Fruit fly (Drosophila melanogaster) whole organism, embryonic: ENCODE measurements around the gene tank.

ENCODE experiments used
- Atf-2 ChIP-seq: fragments of 200-800 bp; sonication (Bioruptor generic); optimal IDR thresholded peaks from 2 replicates; lab custom pipeline; 2016; ENCODE audit warnings: missing biosample characterization, missing genetic modification characterization
- Bgb ChIP-seq: fragments of 200-800 bp; sonication (Bioruptor generic); IDR thresholded peaks from 2 replicates; pipeline ENCODE4 v1.3.6; 2022; ENCODE audit warnings: missing biosample characterization, missing genetic modification characterization; ENCODE audit not compliant: partially characterized antibody
- CG10959 ChIP-seq: fragments of 200-800 bp; sonication (Bioruptor generic); IDR thresholded peaks from 2 replicates; pipeline ENCODE4 v1.3.6; 2022; ENCODE audit warnings: missing biosample characterization, missing genetic modification characterization
- CG12769 ChIP-seq: fragments of 200-800 bp; sonication (Bioruptor generic); optimal IDR thresholded peaks from 2 replicates; lab custom pipeline; 2019; ENCODE audit warnings: missing biosample characterization, mild to moderate bottlenecking, missing genetic modification characterization, moderate library complexity
- CG13424 ChIP-seq: fragments of 200-800 bp; sonication (Bioruptor generic); optimal IDR thresholded peaks from 2 replicates; lab custom pipeline; 2019; ENCODE audit warnings: missing biosample characterization, mild to moderate bottlenecking, missing genetic modification characterization, moderate library complexity
- CG13624 ChIP-seq: fragments of 200-800 bp; sonication (Bioruptor generic); optimal IDR thresholded peaks from 2 replicates; lab custom pipeline; 2016; ENCODE audit warnings: missing biosample characterization, missing genetic modification characterization
- CG13775 ChIP-seq: fragments of 200-800 bp; sonication (Bioruptor generic); optimal IDR thresholded peaks from 3 replicates; lab custom pipeline; 2017; ENCODE audit warnings: missing biosample characterization, mild to moderate bottlenecking, missing genetic modification characterization
- CG17361 ChIP-seq: fragments of 200-800 bp; sonication (Bioruptor generic); IDR thresholded peaks from 3 replicates; pipeline ENCODE4 v1.3.6; 2022; ENCODE audit warnings: missing biosample characterization, missing genetic modification characterization
- CG18262 ChIP-seq: fragments of 200-800 bp; optimal IDR thresholded peaks from 3 replicates; lab custom pipeline; 2019; ENCODE audit warnings: missing biosample characterization, mild to moderate bottlenecking, missing genetic modification characterization, moderate library complexity
- CG4282 ChIP-seq: fragments of 200-800 bp; sonication (Bioruptor generic); optimal IDR thresholded peaks from 2 replicates; lab custom pipeline; 2016; ENCODE audit warnings: missing biosample characterization, missing genetic modification characterization
- CG7357 ChIP-seq: fragments of 200-800 bp; sonication (Bioruptor generic); IDR thresholded peaks from 3 replicates; pipeline ENCODE4 v1.3.6; 2022; ENCODE audit warnings: missing biosample characterization, missing genetic modification characterization
- CG7372 ChIP-seq: fragments of 200-800 bp; sonication (Bioruptor generic); IDR thresholded peaks from 2 replicates; pipeline ENCODE4 v1.3.6; 2022; ENCODE audit warnings: missing biosample characterization, missing genetic modification characterization
- CG7745 ChIP-seq: fragments of 200-800 bp; sonication (Bioruptor generic); optimal IDR thresholded peaks from 2 replicates; lab custom pipeline; 2018; ENCODE audit warnings: missing biosample characterization, mild to moderate bottlenecking, missing genetic modification characterization, moderate library complexity
- CG8924 ChIP-seq: fragments of 200-800 bp; optimal IDR thresholded peaks from 3 replicates; lab custom pipeline; 2019; ENCODE audit warnings: missing biosample characterization, mild to moderate bottlenecking, missing genetic modification characterization, moderate library complexity
- CG9215 ChIP-seq: fragments of 200-800 bp; sonication (Bioruptor generic); IDR thresholded peaks from 2 replicates; pipeline ENCODE4 v1.3.6; 2022; ENCODE audit warnings: missing biosample characterization, missing genetic modification characterization
- CG9797 ChIP-seq: fragments of 200-800 bp; sonication (Bioruptor generic); optimal IDR thresholded peaks from 3 replicates; lab custom pipeline; 2018; ENCODE audit warnings: missing biosample characterization, mild to moderate bottlenecking, missing genetic modification characterization
- CoRest ChIP-seq: fragments of 200-800 bp; sonication (Bioruptor generic); optimal IDR thresholded peaks from 3 replicates; lab custom pipeline; 2018; ENCODE audit warnings: missing biosample characterization, mild to moderate bottlenecking, missing genetic modification characterization, moderate library complexity
- Deaf1 ChIP-seq: fragments of 200-800 bp; optimal IDR thresholded peaks from 3 replicates; lab custom pipeline; 2019; ENCODE audit warnings: missing biosample characterization, mild to moderate bottlenecking, missing genetic modification characterization, moderate library complexity
- Dip2 ChIP-seq: fragments of 200-800 bp; sonication (Bioruptor generic); IDR thresholded peaks from 2 replicates; pipeline ENCODE4 v1.3.6; 2022; ENCODE audit warnings: missing biosample characterization, missing genetic modification characterization
- Fer1 ChIP-seq: fragments of 200-800 bp; sonication (Bioruptor generic); optimal IDR thresholded peaks from 2 replicates; lab custom pipeline; 2017; ENCODE audit warnings: missing biosample characterization, mild to moderate bottlenecking, missing genetic modification characterization
- Gsc ChIP-seq: fragments of 200-800 bp; sonication (Bioruptor generic); IDR thresholded peaks from 2 replicates; pipeline ENCODE4 v1.3.6; 2022; ENCODE audit warnings: missing biosample characterization, missing genetic modification characterization
- HLHmδ ChIP-seq: fragments of 200-800 bp; sonication (Bioruptor generic); optimal IDR thresholded peaks from 2 replicates; lab custom pipeline; 2018; ENCODE audit warnings: missing biosample characterization, mild to moderate bottlenecking, missing genetic modification characterization, moderate library complexity
- Hmr ChIP-seq: fragments of 200-800 bp; sonication (Bioruptor generic); optimal IDR thresholded peaks from 3 replicates; lab custom pipeline; 2017; ENCODE audit warnings: mild to moderate bottlenecking, missing biosample characterization, missing genetic modification reagents, missing genetic modification characterization
- Mad ChIP-seq: fragments of 200-800 bp; sonication (Bioruptor generic); optimal IDR thresholded peaks from 2 replicates; lab custom pipeline; 2016; ENCODE audit warnings: missing biosample characterization, missing genetic modification characterization
- Nf-YC ChIP-seq: fragments of 200-800 bp; optimal IDR thresholded peaks from 3 replicates; lab custom pipeline; 2019; ENCODE audit warnings: missing biosample characterization, mild to moderate bottlenecking, missing genetic modification characterization, moderate library complexity
- Rx ChIP-seq: fragments of 200-800 bp; sonication (Bioruptor generic); IDR thresholded peaks from 2 replicates; pipeline ENCODE4 v1.3.6; 2022; ENCODE audit warnings: missing biosample characterization, missing genetic modification characterization
- amos ChIP-seq: fragments of 200-800 bp; sonication (Bioruptor generic); IDR thresholded peaks from 2 replicates; pipeline ENCODE4 v1.3.6; 2022; ENCODE audit warnings: missing biosample characterization, missing genetic modification characterization; ENCODE audit not compliant: partially characterized antibody
- cato ChIP-seq: fragments of 200-800 bp; sonication (Bioruptor generic); optimal IDR thresholded peaks from 2 replicates; lab custom pipeline; 2016; ENCODE audit warnings: missing biosample characterization, missing genetic modification characterization, borderline replicate concordance
- chm ChIP-seq: fragments of 200-800 bp; sonication (Bioruptor generic); IDR thresholded peaks from 2 replicates; pipeline ENCODE4 v1.3.6; 2022; ENCODE audit warnings: missing biosample characterization, missing genetic modification characterization
- dpn ChIP-seq, 2 experiments: fragments of 200-800 bp; sonication (Bioruptor generic); optimal IDR thresholded peaks; 3 replicates each; lab custom pipeline; 2016; ENCODE audit warnings: missing biosample characterization in 2 of 2, missing genetic modification characterization in 2 of 2
- fd102C ChIP-seq: fragments of 200-800 bp; sonication (Bioruptor generic); optimal IDR thresholded peaks from 2 replicates; lab custom pipeline; 2018; ENCODE audit warnings: missing biosample characterization, mild to moderate bottlenecking, missing genetic modification characterization, moderate library complexity
- grn ChIP-seq: fragments of 200-800 bp; sonication (Bioruptor generic); optimal IDR thresholded peaks from 3 replicates; lab custom pipeline; 2017; ENCODE audit warnings: missing biosample characterization, missing genetic modification characterization
- gt ChIP-seq: fragments of 200-800 bp; sonication (Bioruptor generic); IDR thresholded peaks from 2 replicates; pipeline ENCODE4 v1.3.6; 2022; ENCODE audit warnings: missing biosample characterization, missing genetic modification characterization
- jigr1 ChIP-seq: fragments of 200-800 bp; sonication (Bioruptor generic); IDR thresholded peaks from 3 replicates; pipeline ENCODE4 v1.3.6; 2022; ENCODE audit warnings: missing biosample characterization, missing genetic modification characterization
- jumu ChIP-seq: fragments of 200-800 bp; sonication (Bioruptor generic); optimal IDR thresholded peaks from 3 replicates; lab custom pipeline; 2016; ENCODE audit warnings: missing biosample characterization, missing genetic modification characterization
- ken ChIP-seq: fragments of 200-800 bp; sonication (Bioruptor generic); IDR thresholded peaks from 3 replicates; pipeline ENCODE4 v1.3.6; 2022; ENCODE audit warnings: missing biosample characterization, missing genetic modification characterization
- kni ChIP-seq: fragments of 200-800 bp; sonication (Bioruptor generic); optimal IDR thresholded peaks from 3 replicates; lab custom pipeline; 2017; ENCODE audit warnings: mild to moderate bottlenecking, missing biosample characterization, missing genetic modification reagents, missing genetic modification characterization
- lbe ChIP-seq: fragments of 200-800 bp; sonication (Bioruptor generic); optimal IDR thresholded peaks from 2 replicates; lab custom pipeline; 2016; ENCODE audit warnings: missing biosample characterization, mild to moderate bottlenecking, missing genetic modification characterization
- mam ChIP-seq: fragments of 200-800 bp; sonication (Bioruptor generic); optimal IDR thresholded peaks from 3 replicates; lab custom pipeline; 2016; ENCODE audit warnings: missing biosample characterization, missing genetic modification characterization
- mld ChIP-seq: fragments of 200-800 bp; sonication (Bioruptor generic); IDR thresholded peaks from 3 replicates; pipeline ENCODE4 v1.3.6; 2022; ENCODE audit warnings: missing biosample characterization, missing genetic modification characterization; ENCODE audit not compliant: partially characterized antibody
- nau ChIP-seq: fragments of 200-800 bp; sonication (Bioruptor generic); optimal IDR thresholded peaks from 3 replicates; lab custom pipeline; 2017; ENCODE audit warnings: missing biosample characterization, mild to moderate bottlenecking, missing genetic modification characterization, missing genetic modification reagents
- nmo ChIP-seq: fragments of 200-800 bp; sonication (Bioruptor generic); optimal IDR thresholded peaks from 2 replicates; lab custom pipeline; 2018; ENCODE audit warnings: missing biosample characterization, mild to moderate bottlenecking, missing genetic modification characterization, moderate library complexity
- pros ChIP-seq: fragments of 200-800 bp; sonication (Bioruptor generic); optimal IDR thresholded peaks from 3 replicates; lab custom pipeline; 2019; ENCODE audit warnings: missing biosample characterization, mild to moderate bottlenecking, missing genetic modification characterization, moderate library complexity
- scrt ChIP-seq: fragments of 200-800 bp; sonication (Bioruptor generic); optimal IDR thresholded peaks from 2 replicates; lab custom pipeline; 2018; ENCODE audit warnings: missing biosample characterization, mild to moderate bottlenecking, missing genetic modification characterization, moderate library complexity
- slbo ChIP-seq: fragments of 200-800 bp; sonication (Bioruptor generic); IDR thresholded peaks from 2 replicates; pipeline ENCODE4 v1.3.6; 2022; ENCODE audit warnings: missing biosample characterization, missing genetic modification characterization
- stwl ChIP-seq: fragments of 200-800 bp; sonication (Bioruptor generic); optimal IDR thresholded peaks from 3 replicates; lab custom pipeline; 2018; ENCODE audit warnings: missing biosample characterization, mild to moderate bottlenecking, missing genetic modification characterization, moderate library complexity
- sug ChIP-seq: fragments of 200-800 bp; optimal IDR thresholded peaks from 2 replicates; lab custom pipeline; 2019; ENCODE audit warnings: missing biosample characterization, mild to moderate bottlenecking, missing genetic modification characterization, moderate library complexity
- tna ChIP-seq: fragments of 200-800 bp; sonication (Bioruptor generic); IDR thresholded peaks from 2 replicates; pipeline ENCODE4 v1.3.6; 2022; ENCODE audit warnings: missing biosample characterization, missing genetic modification characterization; ENCODE audit not compliant: partially characterized antibody
- trh ChIP-seq: fragments of 200-800 bp; sonication (Bioruptor generic); optimal IDR thresholded peaks from 2 replicates; lab custom pipeline; 2016; ENCODE audit warnings: missing biosample characterization, missing genetic modification characterization
- wdn ChIP-seq: fragments of 200-800 bp; sonication (Bioruptor generic); IDR thresholded peaks from 2 replicates; pipeline ENCODE4 v1.3.6; 2022; ENCODE audit warnings: missing biosample characterization, missing genetic modification characterization
- zen2 ChIP-seq: fragments of 200-800 bp; sonication (Bioruptor generic); IDR thresholded peaks from 3 replicates; pipeline ENCODE4 v1.3.6; 2022; ENCODE audit warnings: missing biosample characterization, missing genetic modification characterization; ENCODE audit not compliant: partially characterized antibody

tank gene

DNA sequence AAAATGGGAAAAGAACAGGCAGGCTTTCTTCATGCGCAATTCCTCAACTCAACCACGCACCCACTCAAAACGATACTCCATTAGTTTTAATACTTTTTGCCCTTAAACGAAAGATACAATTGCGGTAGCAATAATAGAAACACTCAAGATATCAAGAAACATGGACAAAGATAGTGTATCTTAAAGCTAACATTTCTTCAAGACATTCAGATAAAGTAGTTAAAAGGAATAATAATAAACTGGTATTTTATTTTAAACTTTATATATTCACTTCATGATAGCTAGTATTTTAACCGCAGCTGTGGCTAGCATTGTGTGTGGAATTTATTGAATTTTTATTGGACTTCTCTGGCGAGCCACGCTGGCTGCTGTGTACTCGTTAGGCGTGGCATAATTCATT, 18.3 kb upstream of the tank start (continued):
- TF ChIP-seq CG13424 (tag; lab: Kevin White, UChicago) (peak; percentile 76), Nf-YC (tag; lab: Kevin White, UChicago) (no peak), jigr1 (no peak), CG13775 (no peak), CG12769 (tag; lab: Kevin White, UChicago) (peak; percentile 53), slbo (GFP tag; lab: Robert Waterston, UW) (0 out of 2 replicates have a peak, but pooled peaks have one; percentile 37), amos (GFP tag; lab: Robert Waterston, UW) (no peak), stwl (no peak), CoRest (tag; lab: Kevin White, UChicago) (peak; percentile 57), dpn (GFP tag; optimal IDR thresholded peaks at IDR 0.05; lab: Kevin White, UChicago) (peak in 1 of 2 experiments; percentile 43), nau (GFP tag; lab: Kevin White, UChicago) (peak; percentile 52), mld (GFP tag; lab: Robert Waterston, UW) (no peak), nmo (peak; percentile 51), Fer1 (GFP tag; lab: Kevin White, UChicago) (peak; percentile 76), tna (GFP tag; lab: Robert Waterston, UW) (no peak), fd102C (GFP tag; lab: Kevin White, UChicago) (no peak), CG7357 (peak; percentile 32; the same call in 1 of the 3 replicates), CG9797 (GFP tag; lab: Kevin White, UChicago) (no peak), CG17361 (GFP tag; lab: Robert Waterston, UW) (peak; percentile 80), Gsc (GFP tag; lab: Robert Waterston, UW) (no peak), Mad (GFP tag; lab: Kevin White, UChicago) (no peak), Deaf1 (tag; lab: Kevin White, UChicago) (peak; percentile 12), CG8924 (peak; percentile 75), CG10959 (GFP tag; lab: Robert Waterston, UW) (no peak), gt (GFP tag; lab: Robert Waterston, UW) (no peak), Dip2 (GFP tag; lab: Robert Waterston, UW) (no peak), Bgb (GFP tag; lab: Robert Waterston, UW) (no peak), lbe (GFP tag; lab: Kevin White, UChicago) (no peak), CG18262 (tag; lab: Kevin White, UChicago) (peak; percentile 82), mam (GFP tag; lab: Kevin White, UChicago) (peak; percentile 19), trh (GFP tag; lab: Kevin White, UChicago) (no peak), Atf-2 (GFP tag; lab: Kevin White, UChicago) (no peak), CG7745 (tag; lab: Kevin White, UChicago) (no peak), HLHmδ (GFP tag; lab: Kevin White, UChicago) (no peak), CG13624 (GFP tag; lab: Kevin White, UChicago) (no peak), jumu (no peak), cato (GFP tag; lab: Kevin White, UChicago) (no peak), pros (GFP tag; lab: Kevin White, UChicago) (no peak), Hmr (peak; percentile 64), CG4282 (GFP tag; lab: Kevin White, UChicago) (no peak), zen2 (GFP tag; lab: Robert Waterston, UW) (no peak), CG7372 (peak; percentile 59; the same call in 1 of the 2 replicates), kni (no peak), chm (GFP tag; lab: Robert Waterston, UW) (peak; percentile 67; the same call in 1 of the 2 replicates), grn (GFP tag; lab: Kevin White, UChicago) (no peak), scrt (GFP tag; lab: Kevin White, UChicago) (peak; percentile 62), wdn (GFP tag; lab: Robert Waterston, UW) (no peak), CG9215 (GFP tag; lab: Robert Waterston, UW) (peak; percentile 49), ken (GFP tag; lab: Robert Waterston, UW) (no peak), Rx (0 out of 2 replicates have a peak, but pooled peaks have one; percentile 24), sug (tag; lab: Kevin White, UChicago) (no peak)
